Fruit fly (Drosophila melanogaster) whole organism, adult: ENCODE measurements around the gene BobA.

Experiments used
- CG11617 ChIP-seq: fragments of 200-800 bp; sonication (Bioruptor generic); optimal IDR thresholded peaks from 2 replicates; lab custom pipeline; 2017; ENCODE audit warnings: mild to moderate bottlenecking, missing biosample characterization, missing genetic modification reagents, missing genetic modification characterization
- CG12768 ChIP-seq: fragments of 200-800 bp; sonication (Bioruptor generic); optimal IDR thresholded peaks from 2 replicates; lab custom pipeline; 2017; ENCODE audit warnings: missing biosample characterization, missing genetic modification characterization, mild to moderate bottlenecking, moderate library complexity, missing genetic modification reagents
- CG14711 ChIP-seq: fragments of 200-800 bp; sonication (Bioruptor generic); optimal IDR thresholded peaks from 2 replicates; lab custom pipeline; 2018; ENCODE audit warnings: missing biosample characterization, mild to moderate bottlenecking, missing genetic modification characterization, moderate library complexity
- CG1620 ChIP-seq: fragments of 200-800 bp; sonication (Bioruptor generic); optimal IDR thresholded peaks from 2 replicates; lab custom pipeline; 2016; ENCODE audit warnings: missing biosample characterization, missing genetic modification characterization
- CG33017 ChIP-seq: fragments of 200-800 bp; sonication (Bioruptor generic); optimal IDR thresholded peaks from 2 replicates; lab custom pipeline; 2018; ENCODE audit warnings: missing biosample characterization, mild to moderate bottlenecking, missing genetic modification characterization, moderate library complexity
- CG5204 ChIP-seq: fragments of 200-800 bp; sonication (Bioruptor generic); optimal IDR thresholded peaks from 2 replicates; lab custom pipeline; 2016; ENCODE audit warnings: missing biosample characterization, missing genetic modification characterization
- CG7045 ChIP-seq: fragments of 200-800 bp; sonication (Bioruptor generic); optimal IDR thresholded peaks from 2 replicates; lab custom pipeline; 2017; ENCODE audit warnings: missing biosample characterization, mild to moderate bottlenecking, missing genetic modification characterization
- CG7101 ChIP-seq: fragments of 200-800 bp; sonication (Bioruptor generic); optimal IDR thresholded peaks from 2 replicates; lab custom pipeline; 2018; ENCODE audit warnings: missing biosample characterization, mild to moderate bottlenecking, missing genetic modification characterization, moderate library complexity
- Clk ChIP-seq: fragments of 200-800 bp; sonication (Bioruptor generic); optimal IDR thresholded peaks from 2 replicates; lab custom pipeline; 2017; ENCODE audit warnings: missing biosample characterization, missing genetic modification characterization
- Crg-1 ChIP-seq: fragments of 200-800 bp; sonication (Bioruptor generic); optimal IDR thresholded peaks from 2 replicates; lab custom pipeline; 2016; ENCODE audit warnings: missing biosample characterization, missing genetic modification characterization
- Hr96 ChIP-seq: fragments of 200-800 bp; sonication (Bioruptor generic); optimal IDR thresholded peaks from 2 replicates; lab custom pipeline; 2016; ENCODE audit warnings: missing biosample characterization, missing genetic modification characterization
- Mnt ChIP-seq: fragments of 200-800 bp; sonication (Bioruptor generic); optimal IDR thresholded peaks from 2 replicates; lab custom pipeline; 2016; ENCODE audit warnings: missing biosample characterization, mild to moderate bottlenecking, missing genetic modification characterization
- bab1 ChIP-seq: fragments of 200-800 bp; sonication (Bioruptor generic); optimal IDR thresholded peaks from 3 replicates; lab custom pipeline; 2019; ENCODE audit warnings: missing biosample characterization, mild to moderate bottlenecking, missing genetic modification characterization, moderate library complexity
- cic ChIP-seq: fragments of 200-800 bp; sonication (Bioruptor generic); optimal IDR thresholded peaks from 2 replicates; lab custom pipeline; 2017; ENCODE audit warnings: missing biosample characterization, mild to moderate bottlenecking, missing genetic modification characterization, moderate library complexity
- cnc ChIP-seq, 2 experiments: fragments of >200 bp; optimal IDR thresholded peaks; 2 replicates each; lab custom pipeline; 2017
- kay ChIP-seq: fragments of 200-800 bp; sonication (Bioruptor generic); peaks from one replicate; lab custom pipeline; 2016; ENCODE audit warnings: missing biosample characterization, missing genetic modification characterization, borderline replicate concordance
- pad ChIP-seq: fragments of 200-800 bp; sonication (Bioruptor generic); optimal IDR thresholded peaks from 3 replicates; lab custom pipeline; 2017; ENCODE audit warnings: missing biosample characterization, missing genetic modification characterization, mild to moderate bottlenecking, moderate library complexity, missing genetic modification reagents
- tj ChIP-seq: fragments of 200-800 bp; sonication (Bioruptor generic); optimal IDR thresholded peaks from 3 replicates; lab custom pipeline; 2017; ENCODE audit warnings: missing biosample characterization, mild to moderate bottlenecking, missing genetic modification characterization, moderate library complexity
- toe ChIP-seq: fragments of 200-800 bp; sonication (Bioruptor generic); optimal IDR thresholded peaks from 2 replicates; lab custom pipeline; 2016; ENCODE audit warnings: missing biosample characterization, missing genetic modification characterization

The BobA gene

DNA sequence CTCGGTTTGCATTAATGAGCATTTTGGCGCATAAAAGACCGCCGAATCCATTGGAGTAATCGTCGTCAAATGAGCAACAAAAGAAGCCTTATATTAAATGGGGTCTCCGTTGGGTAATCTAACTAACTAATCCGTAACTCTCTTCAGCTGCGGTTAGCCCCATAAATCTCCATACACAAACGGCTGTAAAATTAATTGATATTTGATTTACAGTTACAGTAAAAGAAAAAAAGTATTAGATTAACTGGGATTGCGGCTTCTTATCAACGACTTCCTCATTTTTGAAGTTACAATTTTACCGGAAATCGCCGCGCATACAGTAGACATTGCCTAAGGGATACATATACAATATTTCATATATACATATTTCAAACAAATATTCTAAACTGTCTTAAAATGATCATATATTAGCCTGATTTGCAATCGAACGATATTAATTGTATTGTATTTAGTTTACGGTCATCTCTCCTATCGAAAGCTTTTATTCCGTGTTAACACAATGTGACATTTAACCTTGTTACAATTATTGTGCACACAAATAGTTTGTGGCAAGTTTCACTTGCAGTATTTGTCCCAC, 40.5 kb upstream of the BobA start:
- TF ChIP-seq kay (GFP tag; lab: Kevin White, UChicago): peak; percentile 37
- TF ChIP-seq Clk (GFP tag; lab: Kevin White, UChicago): no peak

DNA sequence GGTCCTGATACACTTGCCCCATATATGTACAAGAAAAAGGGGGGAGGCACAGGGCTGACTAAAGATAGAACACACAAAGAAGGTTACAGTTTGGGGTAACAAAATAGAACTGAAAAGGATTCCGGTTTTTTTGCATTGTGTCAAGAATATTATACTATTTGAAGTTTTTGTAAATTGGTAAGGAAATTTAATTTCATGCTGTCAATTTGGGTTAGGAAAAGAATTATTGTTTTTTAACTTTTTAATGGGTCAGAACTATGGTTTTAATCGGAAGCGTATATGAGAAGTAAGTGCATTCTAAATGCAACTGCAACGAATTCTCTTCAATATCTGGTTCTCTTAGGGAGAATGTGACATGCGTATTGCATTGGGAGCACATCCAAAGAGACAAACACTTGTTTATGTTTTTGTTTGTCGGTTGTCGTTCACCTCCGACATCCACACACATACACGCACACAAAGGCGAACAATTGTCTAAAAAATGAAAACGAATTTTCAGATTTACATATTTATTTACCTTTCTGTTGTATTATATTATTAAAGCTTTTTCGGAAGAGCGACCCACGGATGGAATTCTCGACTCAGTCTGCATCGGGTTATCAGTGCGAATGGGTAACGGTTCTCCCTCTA, 38.7 kb upstream of the BobA start, which contains the start of gene mnd:
Gene mnd (plus strand): TSS at position 580 of the 630 bp plus-strand sequence.
- TF ChIP-seq CG14711 (peak; percentile 31), Mnt (no peak)

DNA sequence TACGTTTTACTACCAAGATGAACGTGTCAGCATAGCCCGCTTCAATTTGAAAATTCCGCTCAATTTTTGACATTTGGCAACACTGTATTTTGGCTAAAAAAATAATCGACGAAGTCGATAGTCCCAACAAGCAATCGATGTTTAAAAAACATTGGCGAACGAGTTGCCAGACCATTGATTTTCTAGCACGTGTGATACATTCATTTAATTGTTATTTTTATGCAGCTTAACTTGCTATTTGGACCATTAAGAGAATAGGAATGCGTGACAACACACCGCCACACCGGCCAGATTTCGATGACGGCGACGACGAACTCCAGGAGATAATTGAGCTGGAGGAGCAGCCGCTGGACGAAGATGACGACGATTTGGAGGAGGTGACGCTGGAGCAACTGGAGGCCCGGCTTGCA, 36.8 kb upstream of the BobA start, which contains the start of gene CG5114:
Gene CG5114 (plus strand): TSS at position 161 of the 410 bp plus-strand sequence.
- TF ChIP-seq CG7101 (tag; lab: Kevin White, UChicago): peak; percentile 36
- TF ChIP-seq Clk (GFP tag; lab: Kevin White, UChicago): no peak
- TF ChIP-seq CG14711: peak; percentile 42
- TF ChIP-seq cic (GFP tag; lab: Kevin White, UChicago): peak; percentile 36
- peak; percentile 23 for TF ChIP-seq CG33017 (tag; lab: Kevin White, UChicago)
- TF ChIP-seq Hr96 (GFP tag; lab: Kevin White, UChicago): no peak
- TF ChIP-seq kay (GFP tag; lab: Kevin White, UChicago): no peak
- TF ChIP-seq CG12768 (GFP tag; lab: Kevin White, UChicago): peak; percentile 58
- TF ChIP-seq pad (GFP tag; lab: Kevin White, UChicago): peak; percentile 50
- TF ChIP-seq tj: no peak
- peak; percentile 11 for TF ChIP-seq CG7045 (GFP tag; lab: Kevin White, UChicago)
- TF ChIP-seq CG11617 (GFP tag; lab: Kevin White, UChicago): no peak
- TF ChIP-seq CG5204: no peak
- TF ChIP-seq bab1: peak; percentile 70
- TF ChIP-seq Mnt: peak; percentile 98
- peak; percentile 44 for TF ChIP-seq Crg-1 (GFP tag; lab: Kevin White, UChicago)
- no peak for TF ChIP-seq toe (GFP tag; lab: Kevin White, UChicago)
- peak; percentile 46 for TF ChIP-seq CG1620 (GFP tag; lab: Kevin White, UChicago)

DNA sequence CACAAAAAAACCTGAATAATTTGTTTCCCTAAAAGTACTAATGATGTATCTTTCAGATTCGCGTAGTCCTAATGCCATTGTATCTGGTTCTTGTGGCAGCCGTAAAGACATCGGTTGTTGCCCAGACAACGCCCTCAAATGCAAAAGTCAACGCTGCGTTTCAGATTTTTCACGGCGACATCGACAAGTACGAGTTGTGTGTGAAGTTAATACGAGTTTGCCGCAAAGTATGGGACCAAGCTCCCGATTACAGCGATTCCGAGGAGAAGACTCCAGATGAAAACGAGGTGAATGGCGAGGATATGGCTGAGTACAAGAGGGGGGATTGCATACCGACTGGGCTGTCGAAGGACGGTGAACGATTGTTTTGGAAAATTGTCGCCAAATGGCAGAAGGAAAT, 34.1 kb upstream of the BobA start:
- no peak for TF ChIP-seq CG7045 (GFP tag; lab: Kevin White, UChicago)
- no peak for TF ChIP-seq bab1
- TF ChIP-seq cnc (optimal IDR thresholded peaks at IDR 0.05; lab: Kevin White, UChicago): no peak
- TF ChIP-seq CG1620 (GFP tag; lab: Kevin White, UChicago): no peak
- TF ChIP-seq Hr96 (GFP tag; lab: Kevin White, UChicago): no peak
- no peak for TF ChIP-seq CG5204
- TF ChIP-seq Crg-1 (GFP tag; lab: Kevin White, UChicago): no peak
- TF ChIP-seq CG14711: no peak
- no peak for TF ChIP-seq CG12768 (GFP tag; lab: Kevin White, UChicago)
- no peak for TF ChIP-seq cic (GFP tag; lab: Kevin White, UChicago)
- TF ChIP-seq Clk (GFP tag; lab: Kevin White, UChicago): no peak
- TF ChIP-seq toe (GFP tag; lab: Kevin White, UChicago): no peak
- no peak for TF ChIP-seq CG33017 (tag; lab: Kevin White, UChicago)
- no peak for TF ChIP-seq CG7101 (tag; lab: Kevin White, UChicago)

DNA sequence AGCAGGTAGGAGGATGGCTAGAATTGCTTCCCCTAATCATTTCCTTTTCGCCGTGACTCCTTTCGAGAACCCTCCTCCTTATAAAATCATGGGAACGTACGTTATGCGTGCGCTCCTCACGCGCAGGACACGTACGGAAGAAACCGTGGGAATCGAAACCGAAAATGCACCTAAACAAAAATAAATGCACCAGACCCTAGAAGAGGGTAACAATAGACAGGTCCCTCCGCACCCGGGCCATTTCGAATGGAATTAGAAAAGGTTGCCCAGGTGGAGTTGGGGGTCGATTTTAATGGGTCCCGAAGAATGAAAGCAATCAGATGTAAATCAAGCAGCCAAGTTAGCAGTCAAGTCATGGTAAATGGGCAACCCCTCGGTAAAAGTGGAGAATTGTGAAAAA, 33.4 kb upstream of the BobA start, which contains the start of gene CG3349:
Gene CG3349 (plus strand): TSS at position 289 of the 400 bp plus-strand sequence.
- no peak for TF ChIP-seq CG7045 (GFP tag; lab: Kevin White, UChicago)
- TF ChIP-seq CG12768 (GFP tag; lab: Kevin White, UChicago): no peak
- TF ChIP-seq CG1620 (GFP tag; lab: Kevin White, UChicago): no peak
- no peak for TF ChIP-seq kay (GFP tag; lab: Kevin White, UChicago)
- TF ChIP-seq pad (GFP tag; lab: Kevin White, UChicago): no peak
- TF ChIP-seq Clk (GFP tag; lab: Kevin White, UChicago): no peak

DNA sequence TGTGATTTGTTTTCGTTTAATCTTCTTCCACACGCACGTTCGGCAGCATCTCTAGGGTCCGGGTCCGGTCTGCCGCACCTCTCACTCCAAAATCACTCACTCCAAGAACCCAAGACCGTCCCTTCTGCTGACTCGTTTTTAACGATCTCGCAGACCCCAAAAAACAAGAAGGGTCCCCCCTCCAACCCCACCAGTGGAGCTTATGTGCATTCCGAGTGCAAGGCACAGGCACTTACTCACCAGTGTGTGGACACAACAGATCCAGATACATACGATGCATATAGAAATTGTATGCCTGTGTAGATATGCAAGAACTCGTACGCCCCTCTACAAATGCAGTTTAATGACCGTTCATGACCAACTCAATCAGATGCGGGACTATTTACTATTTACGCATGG, 32.6 kb upstream of the BobA start:
- TF ChIP-seq tj: no peak
- TF ChIP-seq CG11617 (GFP tag; lab: Kevin White, UChicago): no peak
- TF ChIP-seq pad (GFP tag; lab: Kevin White, UChicago): no peak
- TF ChIP-seq Mnt: no peak
- no peak for TF ChIP-seq Hr96 (GFP tag; lab: Kevin White, UChicago)
- TF ChIP-seq cnc (optimal IDR thresholded peaks at IDR 0.05; lab: Kevin White, UChicago): no peak
- TF ChIP-seq Crg-1 (GFP tag; lab: Kevin White, UChicago): no peak
